Fruit fly (Drosophila melanogaster) Kc167 (cell line): ENCODE results near the gene Gcat.
A peak's percentile ranks its signal among the peaks of the same experiment; 100 is the strongest.

Experiments used
- Myc ChIP-seq: fragments of >200 bp; optimal IDR thresholded peaks from 2 replicates; lab custom pipeline; 2017; ENCODE audit warnings: missing external identifiers
- Sin3A ChIP-seq: fragments of >200 bp; optimal IDR thresholded peaks from 2 replicates; lab custom pipeline; 2018; ENCODE audit warnings: missing external identifiers
- h ChIP-seq: fragments of >200 bp; optimal IDR thresholded peaks from 3 replicates; lab custom pipeline; 2018; ENCODE audit warnings: missing external identifiers
- insv ChIP-seq: fragments of >200 bp; optimal IDR thresholded peaks from 3 replicates; lab custom pipeline; 2018; ENCODE audit warnings: missing external identifiers
- psq ChIP-seq: fragments of >200 bp; optimal IDR thresholded peaks from 2 replicates; lab custom pipeline; 2017; ENCODE audit warnings: missing external identifiers
- ttk ChIP-seq: sonication (Bioruptor generic); optimal IDR thresholded peaks from 2 replicates; lab custom pipeline; 2017; ENCODE audit warnings: missing external identifiers

The Gcat gene

DNA sequence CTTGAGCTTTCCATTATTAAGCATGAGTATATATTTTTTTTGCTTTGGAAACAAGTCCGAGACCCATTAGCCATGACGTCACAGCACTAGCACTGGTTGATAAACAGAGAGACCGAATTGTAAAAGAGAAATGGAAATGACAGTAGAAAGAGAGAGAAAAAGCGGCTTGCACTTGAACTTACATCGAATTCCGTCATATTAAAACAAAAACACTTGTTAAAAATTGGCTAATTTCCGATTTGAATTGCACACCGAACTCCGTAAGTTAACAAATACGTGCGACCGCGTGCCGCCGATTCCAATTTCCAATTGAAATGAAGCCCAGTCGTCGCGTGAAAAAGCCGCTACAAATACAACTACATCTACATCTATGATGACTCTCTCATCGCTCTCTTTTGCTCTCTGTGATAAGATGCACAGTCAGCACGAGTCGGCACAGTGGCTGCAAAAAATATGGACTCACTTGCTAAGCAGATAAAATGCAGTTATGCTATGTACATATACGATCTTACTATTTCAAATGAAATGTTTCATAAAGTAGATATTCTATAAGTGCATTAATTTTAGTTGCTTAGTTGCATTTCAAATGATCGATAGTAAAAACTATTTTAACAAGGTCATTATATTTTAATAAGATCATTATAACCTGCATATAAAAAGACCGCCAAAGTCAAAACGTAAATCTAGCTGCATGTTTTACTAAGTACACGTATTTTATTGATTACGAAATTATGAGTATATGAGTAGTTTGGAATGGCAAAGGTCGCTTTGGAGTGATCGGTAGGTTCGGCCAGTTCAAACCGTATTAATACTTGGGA lies 19.2 kb upstream of the Gcat start:
- no peak for TF ChIP-seq psq

DNA sequence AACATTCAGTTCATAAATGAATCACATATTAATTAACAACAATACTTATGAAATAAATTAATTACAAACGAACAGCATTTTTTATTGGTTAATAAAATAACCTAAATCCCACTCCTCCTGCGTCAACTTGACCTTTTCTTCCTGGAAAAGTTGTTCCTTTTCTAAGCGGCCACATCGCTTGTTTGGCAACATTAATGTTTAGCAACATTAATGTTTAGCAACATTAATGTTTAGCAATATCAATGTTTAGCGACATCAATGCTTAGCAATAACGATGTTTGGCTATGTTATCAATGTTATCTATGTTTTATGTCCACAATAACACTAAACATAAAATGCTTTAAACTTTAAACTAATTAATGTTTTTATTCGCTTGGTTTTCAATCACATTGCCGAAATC lies 16.0 kb upstream of the Gcat start:
- TF ChIP-seq Myc (lab: Kevin White, UChicago) (no peak), insv (lab: Kevin White, UChicago) (no peak), ttk (lab: Kevin White, UChicago) (no peak), Sin3A (no peak), psq (no peak), h (lab: Kevin White, UChicago) (no peak)

DNA sequence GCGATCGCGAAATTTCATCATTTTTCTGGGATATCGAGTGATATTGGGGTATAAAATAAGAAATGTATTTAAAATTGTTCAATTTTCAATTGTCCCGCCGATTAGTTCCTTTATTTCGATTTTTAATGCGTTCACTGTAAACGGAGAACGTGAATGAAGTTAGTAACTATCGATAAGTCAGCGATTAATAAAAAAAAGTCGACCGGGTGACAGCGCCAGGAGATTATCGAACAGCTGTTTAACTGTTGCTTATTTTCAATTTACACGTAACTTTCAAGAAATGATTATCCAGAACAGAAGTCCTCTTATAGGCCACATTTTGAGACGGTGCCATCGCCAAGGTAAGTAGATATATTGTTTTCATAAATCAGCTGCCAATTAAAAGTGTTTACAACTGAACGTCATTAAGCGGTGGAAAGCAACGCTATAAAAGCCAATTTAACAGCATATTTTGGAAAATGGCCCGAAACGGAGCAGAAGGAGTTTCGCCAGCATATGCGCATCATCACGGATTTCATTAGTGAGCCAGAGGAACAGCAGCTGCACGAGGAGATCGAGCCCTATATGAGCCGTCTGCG lies 14.6 kb upstream of the Gcat start, which contains the start of gene CG14130:
Gene CG14130 (plus strand): TSS at position 225 of the 578 bp plus-strand sequence.
- TF ChIP-seq ttk (lab: Kevin White, UChicago), result no peak
- no peak for TF ChIP-seq psq
- TF ChIP-seq h (lab: Kevin White, UChicago), result no peak
- no peak for TF ChIP-seq Myc (lab: Kevin White, UChicago)
- TF ChIP-seq insv (lab: Kevin White, UChicago), result no peak
- no peak for TF ChIP-seq Sin3A

DNA sequence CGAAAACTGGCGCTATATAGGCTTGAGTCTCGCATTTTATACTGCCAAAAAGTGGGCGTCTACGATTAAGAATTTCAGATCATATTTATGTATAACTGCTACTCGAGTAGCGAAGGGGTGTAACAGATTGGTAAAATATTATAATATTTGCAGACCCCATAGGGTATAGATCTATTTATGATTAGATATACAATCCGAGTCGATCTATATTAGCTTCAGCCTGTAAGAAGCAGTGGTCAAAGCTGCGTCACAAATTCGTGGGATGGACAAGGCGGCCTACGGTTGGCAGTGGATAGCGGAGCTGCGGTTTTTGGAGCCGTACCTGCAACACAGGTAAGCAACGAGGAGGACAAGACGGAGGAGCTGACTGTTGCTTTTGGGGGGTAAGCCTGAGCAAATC lies 14.0 kb upstream of the Gcat start, which contains the start of gene Cubn2:
Gene Cubn2 (minus strand): TSS at position 101 of the 400 bp plus-strand sequence.
- TF ChIP-seq psq (no peak), ttk (lab: Kevin White, UChicago) (no peak), insv (lab: Kevin White, UChicago) (no peak), Myc (lab: Kevin White, UChicago) (no peak), h (lab: Kevin White, UChicago) (no peak), Sin3A (no peak)

dm6 chr3L:11801622-11802021 lies 961 bp upstream of the Gcat start:
- TF ChIP-seq psq, result no peak
- no peak for TF ChIP-seq Myc (lab: Kevin White, UChicago)

DNA sequence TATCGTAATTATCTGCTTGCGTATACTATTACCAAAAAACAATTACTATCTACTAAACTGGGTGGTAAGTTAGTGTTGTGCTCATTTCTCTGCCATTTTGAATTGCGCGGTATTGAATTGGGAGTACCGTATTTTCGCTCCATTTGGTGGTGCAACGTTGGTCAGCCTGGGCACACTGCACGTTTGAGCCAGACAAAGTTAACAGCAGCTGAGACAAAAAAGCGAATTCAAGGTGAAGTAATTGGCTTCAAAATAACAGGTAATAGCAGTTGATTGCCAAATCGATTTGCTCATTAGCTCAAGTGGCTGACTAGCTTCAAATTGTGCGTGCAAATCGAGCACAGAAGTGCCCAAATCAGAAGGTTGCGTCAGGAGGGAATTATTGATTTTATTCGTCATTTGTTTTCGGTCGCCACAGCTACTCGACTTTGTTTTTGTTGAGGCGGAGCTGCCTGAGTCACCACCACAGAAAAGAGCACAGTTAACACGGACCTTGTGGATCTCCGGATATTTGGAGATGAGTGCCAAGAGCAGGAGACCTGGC lies 5.1 kb downstream of the Gcat start, which contains the start of gene Klp68D:
Gene Klp68D (plus strand): TSS at position 175 of the 544 bp plus-strand sequence.
- TF ChIP-seq ttk (lab: Kevin White, UChicago) (no peak), insv (lab: Kevin White, UChicago) (no peak), Sin3A (no peak), h (lab: Kevin White, UChicago) (no peak)

dm6 chr3L:11793233-11793800 lies 7.3 kb downstream of the Gcat start, which contains the start of the genes twy and CG10907:
Gene twy (minus strand): TSS chr3L:11793283.
Gene CG10907 (plus strand): TSS chr3L:11793514.
- no peak for TF ChIP-seq h (lab: Kevin White, UChicago)
- no peak for TF ChIP-seq ttk (lab: Kevin White, UChicago)
- TF ChIP-seq insv (lab: Kevin White, UChicago), result no peak
- no peak for TF ChIP-seq Sin3A
- TF ChIP-seq Myc (lab: Kevin White, UChicago), result no peak
- no peak for TF ChIP-seq psq

DNA sequence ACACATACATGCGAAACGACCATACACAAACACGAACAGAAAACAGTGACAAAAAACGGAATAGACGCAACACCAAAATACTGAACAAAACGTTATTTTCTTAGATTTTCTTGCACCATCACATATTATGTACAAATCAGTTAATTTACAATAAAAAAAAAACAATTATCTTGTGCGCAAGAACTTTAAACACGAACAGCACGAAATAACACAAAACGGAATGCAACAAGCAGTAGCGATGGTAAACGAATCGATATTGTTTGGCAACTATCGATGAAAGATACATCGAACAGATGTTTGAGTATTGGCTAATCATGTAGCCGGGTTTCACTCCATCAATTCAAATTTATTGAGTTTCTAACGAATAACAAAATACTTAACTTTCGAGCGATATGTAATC lies 10.9 kb downstream of the Gcat start, which contains the start of gene Pi3K68D:
Gene Pi3K68D (minus strand): TSS at position 241 of the 400 bp plus-strand sequence.
- no peak for TF ChIP-seq ttk (lab: Kevin White, UChicago)
- TF ChIP-seq insv (lab: Kevin White, UChicago), result no peak
- TF ChIP-seq h (lab: Kevin White, UChicago), result no peak
- TF ChIP-seq psq, result no peak
- no peak for TF ChIP-seq Sin3A
- TF ChIP-seq Myc (lab: Kevin White, UChicago), result no peak

DNA sequence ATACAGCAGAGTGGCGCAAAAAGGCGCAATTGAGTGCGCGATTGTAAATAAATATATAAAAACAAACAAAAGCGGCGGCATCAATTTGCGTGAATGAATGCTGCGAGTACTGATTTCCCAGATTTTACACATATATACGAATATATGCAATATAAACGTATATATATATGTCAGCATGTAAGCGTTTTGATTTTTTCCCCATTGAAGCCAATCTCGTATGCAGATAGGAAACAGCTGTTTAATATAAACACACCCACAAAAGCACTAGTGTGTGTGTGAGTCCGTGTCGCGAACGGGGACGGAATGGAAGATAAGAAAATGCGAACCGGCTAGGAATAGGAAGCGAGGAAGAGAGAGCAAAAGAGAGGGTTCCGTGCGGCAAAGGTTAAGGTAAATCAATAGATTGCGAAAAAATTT lies 11.7 kb downstream of the Gcat start:
- TF ChIP-seq psq, result peak; percentile 5
- no peak for TF ChIP-seq h (lab: Kevin White, UChicago)
- no peak for TF ChIP-seq Myc (lab: Kevin White, UChicago)

- TF ChIP-seq insv (lab: Kevin White, UChicago) (no peak), Myc (lab: Kevin White, UChicago) (no peak), psq (no peak), h (lab: Kevin White, UChicago) (no peak), Sin3A (no peak), ttk (lab: Kevin White, UChicago) (no peak)
Measured at dm6 chr3L:11788195-11788594, 12.5 kb downstream of the Gcat start.

DNA sequence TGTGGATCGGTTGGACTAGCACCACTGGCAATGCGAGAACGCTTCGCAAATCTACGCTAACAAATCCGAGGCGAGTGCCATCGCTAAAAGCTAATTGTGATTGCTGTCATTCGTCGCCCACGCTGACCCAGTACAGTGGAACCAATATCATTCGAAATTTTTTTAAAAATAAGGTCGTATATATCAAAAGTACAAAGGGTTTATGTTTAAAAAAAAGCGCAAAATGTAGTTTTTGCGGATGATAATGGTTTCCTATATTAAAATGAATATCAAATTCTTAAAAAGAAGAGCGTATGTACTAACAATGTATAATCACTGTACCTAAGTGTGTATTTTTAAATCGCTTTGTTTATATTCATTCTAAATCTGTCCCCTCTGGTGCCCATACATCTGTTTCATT lies 15.4 kb downstream of the Gcat start:
- no peak for TF ChIP-seq ttk (lab: Kevin White, UChicago)

dm6 chr3L:11777348-11777958 lies 23.2 kb downstream of the Gcat start:
- TF ChIP-seq Myc (lab: Kevin White, UChicago), result no peak
- TF ChIP-seq psq, result no peak
